Fruit fly (Drosophila melanogaster) Kc167 (cell line): ENCODE measurements around the gene Mps1.

Experiments used
- Myc ChIP-seq: fragments of >200 bp; optimal IDR thresholded peaks from 2 replicates; lab custom pipeline; 2017; ENCODE audit warnings: missing external identifiers
- Sin3A ChIP-seq: fragments of >200 bp; optimal IDR thresholded peaks from 2 replicates; lab custom pipeline; 2018; ENCODE audit warnings: missing external identifiers
- h ChIP-seq: fragments of >200 bp; optimal IDR thresholded peaks from 3 replicates; lab custom pipeline; 2018; ENCODE audit warnings: missing external identifiers
- insv ChIP-seq: fragments of >200 bp; optimal IDR thresholded peaks from 3 replicates; lab custom pipeline; 2018; ENCODE audit warnings: missing external identifiers
- psq ChIP-seq: fragments of >200 bp; optimal IDR thresholded peaks from 2 replicates; lab custom pipeline; 2017; ENCODE audit warnings: missing external identifiers
- ttk ChIP-seq: sonication (Bioruptor generic); optimal IDR thresholded peaks from 2 replicates; lab custom pipeline; 2017; ENCODE audit warnings: missing external identifiers

The Mps1 gene

dm6 chr3R:17681611-17682243 is 10.7 kb downstream of the Mps1 start:
- TF ChIP-seq ttk (no peak), Myc (lab: Kevin White, UChicago) (no peak), h (lab: Kevin White, UChicago) (no peak), Sin3A (no peak), psq (lab: Kevin White, UChicago) (no peak), insv (no peak)

- TF ChIP-seq ttk (no peak), insv (no peak), h (lab: Kevin White, UChicago) (no peak), psq (lab: Kevin White, UChicago) (no peak), Myc (lab: Kevin White, UChicago) (no peak), Sin3A (no peak)
Measured at dm6 chr3R:17682244-17682773, 11.2 kb downstream of the Mps1 start, which contains the start of the genes alt and CG7655. Gene alt, minus strand, starts transcription at chr3R:17682515. Gene CG7655, plus strand, starts transcription at chr3R:17682669.

- TF ChIP-seq ttk (no peak), h (lab: Kevin White, UChicago) (no peak), insv (no peak), psq (lab: Kevin White, UChicago) (no peak), Sin3A (no peak), Myc (lab: Kevin White, UChicago) (no peak)
Measured at dm6 chr3R:17684854-17685253, 13.8 kb downstream of the Mps1 start, which contains the start of the genes CG31251 and CG31360. Gene CG31251, minus strand, starts transcription at chr3R:17684915. Gene CG31360, plus strand, starts transcription at chr3R:17685097.

dm6 chr3R:17686875-17687274 is 15.8 kb downstream of the Mps1 start, which contains the start of gene CG31249:
Gene CG31249, minus strand, starts transcription at chr3R:17687071.
- TF ChIP-seq insv (no peak), h (lab: Kevin White, UChicago) (no peak), Sin3A (no peak), Myc (lab: Kevin White, UChicago) (no peak), ttk (no peak), psq (lab: Kevin White, UChicago) (no peak)

- TF ChIP-seq Myc (lab: Kevin White, UChicago) (no peak), h (lab: Kevin White, UChicago) (no peak), Sin3A (no peak), ttk (no peak), insv (no peak), psq (lab: Kevin White, UChicago) (no peak)
Measured at dm6 chr3R:17699891-17700487, 28.9 kb downstream of the Mps1 start.

dm6 chr3R:17700488-17701130 is 29.5 kb downstream of the Mps1 start:
- no peak for TF ChIP-seq h (lab: Kevin White, UChicago)
- TF ChIP-seq psq (lab: Kevin White, UChicago): no peak
- TF ChIP-seq insv: no peak
- no peak for TF ChIP-seq Sin3A
- no peak for TF ChIP-seq ttk
- no peak for TF ChIP-seq Myc (lab: Kevin White, UChicago)

- TF ChIP-seq Sin3A (no peak), insv (no peak), psq (lab: Kevin White, UChicago) (no peak), Myc (lab: Kevin White, UChicago) (no peak), ttk (no peak), h (lab: Kevin White, UChicago) (no peak)
Measured at dm6 chr3R:17701131-17701593, 30.1 kb downstream of the Mps1 start.

- TF ChIP-seq h (lab: Kevin White, UChicago) (no peak), Sin3A (no peak)
Measured at dm6 chr3R:17701971-17702845, 31.1 kb downstream of the Mps1 start.

dm6 chr3R:17703024-17703690 is 32.1 kb downstream of the Mps1 start:
- TF ChIP-seq Myc (lab: Kevin White, UChicago): no peak
- no peak for TF ChIP-seq ttk

dm6 chr3R:17703691-17704537 is 32.8 kb downstream of the Mps1 start:
- no peak for TF ChIP-seq ttk
- TF ChIP-seq insv: no peak

- TF ChIP-seq ttk: no peak
- TF ChIP-seq insv: no peak
- TF ChIP-seq psq (lab: Kevin White, UChicago): no peak
- TF ChIP-seq Myc (lab: Kevin White, UChicago): no peak
- no peak for TF ChIP-seq Sin3A
- TF ChIP-seq h (lab: Kevin White, UChicago): no peak
Measured at dm6 chr3R:17704538-17704854, 33.4 kb downstream of the Mps1 start.
